Fruit fly (Drosophila melanogaster) whole organism, prepupa: Measurements from ENCODE around the gene CG31176.
A peak's percentile ranks its signal among the peaks of the same experiment; 100 is the strongest.
"Not testable (repeated sequence)": the region's sequence is repeated elsewhere in the genome, so short reads cannot be mapped to it uniquely, and the experiment has no call there.

Experiments used
- Blimp-1 ChIP-seq: fragments of 200-800 bp; sonication (Bioruptor generic); optimal IDR thresholded peaks from 3 replicates; lab custom pipeline; 2017; ENCODE audit warnings: missing biosample characterization, missing genetic modification characterization, mild to moderate bottlenecking, moderate library complexity, missing genetic modification reagents
- CG10631 ChIP-seq: fragments of 200-800 bp; sonication (Bioruptor generic); optimal IDR thresholded peaks from 2 replicates; lab custom pipeline; 2016; ENCODE audit warnings: missing biosample characterization, missing genetic modification characterization
- CG11762 ChIP-seq: fragments of 200-800 bp; sonication (Bioruptor generic); optimal IDR thresholded peaks from 3 replicates; lab custom pipeline; 2016; ENCODE audit warnings: missing biosample characterization, missing genetic modification characterization; ENCODE audit not compliant: insufficient read depth
- CG11902 ChIP-seq: fragments of 200-800 bp; sonication (Bioruptor generic); optimal IDR thresholded peaks from 3 replicates; lab custom pipeline; 2016; ENCODE audit warnings: missing biosample characterization, missing genetic modification characterization
- CG15336 ChIP-seq: fragments of 200-800 bp; sonication (Bioruptor generic); IDR thresholded peaks from 2 replicates; pipeline ENCODE4 v1.3.6; 2022; ENCODE audit warnings: missing biosample characterization, missing genetic modification characterization
- CG3032 ChIP-seq: fragments of 200-800 bp; optimal IDR thresholded peaks from 2 replicates; lab custom pipeline; 2019; ENCODE audit warnings: missing biosample characterization, mild to moderate bottlenecking, missing genetic modification characterization, moderate library complexity
- CG31627 ChIP-seq: fragments of 200-800 bp; sonication (Bioruptor generic); optimal IDR thresholded peaks from 3 replicates; lab custom pipeline; 2016; ENCODE audit warnings: missing biosample characterization, missing genetic modification characterization
- CG32006 ChIP-seq: fragments of 200-800 bp; sonication (Bioruptor generic); optimal IDR thresholded peaks from 3 replicates; lab custom pipeline; 2017; ENCODE audit warnings: missing biosample characterization, mild to moderate bottlenecking, missing genetic modification characterization
- CG34406 ChIP-seq: fragments of 200-800 bp; sonication (Bioruptor generic); optimal IDR thresholded peaks from 3 replicates; lab custom pipeline; 2016; ENCODE audit warnings: missing biosample characterization, missing genetic modification characterization
- CG3919 ChIP-seq: fragments of 200-800 bp; sonication (Bioruptor generic); optimal IDR thresholded peaks from 3 replicates; lab custom pipeline; 2016; ENCODE audit warnings: missing biosample characterization, missing genetic modification characterization
- CG4318 ChIP-seq: fragments of 200-800 bp; sonication (Bioruptor generic); optimal IDR thresholded peaks from 3 replicates; lab custom pipeline; 2017; ENCODE audit warnings: missing biosample characterization, mild to moderate bottlenecking, missing genetic modification characterization
- CG6163 ChIP-seq: fragments of 200-800 bp; sonication (Bioruptor generic); IDR thresholded peaks from 3 replicates; pipeline ENCODE4 v1.3.6; 2022; ENCODE audit warnings: missing biosample characterization, missing genetic modification characterization
- CG6792 ChIP-seq: fragments of 200-800 bp; sonication (Bioruptor generic); optimal IDR thresholded peaks from 3 replicates; lab custom pipeline; 2016; ENCODE audit warnings: missing biosample characterization, missing genetic modification characterization
- CG6808 ChIP-seq: fragments of 200-800 bp; sonication (Bioruptor generic); optimal IDR thresholded peaks from 3 replicates; lab custom pipeline; 2017; ENCODE audit warnings: missing biosample characterization, missing genetic modification characterization, mild to moderate bottlenecking, moderate library complexity, missing genetic modification reagents
- CG6854 ChIP-seq: fragments of 200-800 bp; sonication (Bioruptor generic); optimal IDR thresholded peaks from 2 replicates; lab custom pipeline; 2017; ENCODE audit warnings: missing biosample characterization, mild to moderate bottlenecking, missing genetic modification characterization
- CG7368 ChIP-seq: fragments of 200-800 bp; sonication (Bioruptor generic); optimal IDR thresholded peaks from 3 replicates; lab custom pipeline; 2016; ENCODE audit warnings: missing biosample characterization, missing genetic modification characterization
- CG8319 ChIP-seq: fragments of 200-800 bp; sonication (Bioruptor generic); optimal IDR thresholded peaks from 3 replicates; lab custom pipeline; 2016; ENCODE audit warnings: missing biosample characterization, missing genetic modification characterization
- CG8632 ChIP-seq: fragments of 200-800 bp; sonication (Bioruptor generic); optimal IDR thresholded peaks from 3 replicates; lab custom pipeline; 2016; ENCODE audit warnings: missing biosample characterization, missing genetic modification characterization
- CG9139 ChIP-seq: fragments of 200-800 bp; sonication (Bioruptor generic); optimal IDR thresholded peaks from 3 replicates; lab custom pipeline; 2017; ENCODE audit warnings: missing biosample characterization, mild to moderate bottlenecking, missing genetic modification characterization
- Eip75B ChIP-seq: fragments of 200-800 bp; sonication (Bioruptor generic); optimal IDR thresholded peaks from 3 replicates; lab custom pipeline; 2016; ENCODE audit warnings: missing biosample characterization, missing genetic modification characterization
- Ets21C ChIP-seq: fragments of 200-800 bp; sonication (Bioruptor generic); optimal IDR thresholded peaks from 3 replicates; lab custom pipeline; 2016; ENCODE audit warnings: missing biosample characterization, missing genetic modification characterization
- Ets96B ChIP-seq: fragments of 200-800 bp; optimal IDR thresholded peaks from 2 replicates; lab custom pipeline; 2019; ENCODE audit warnings: missing biosample characterization, mild to moderate bottlenecking, missing genetic modification characterization, moderate library complexity
- Hr38 ChIP-seq: sonication (Bioruptor generic); optimal IDR thresholded peaks from 2 replicates; lab custom pipeline; 2016; ENCODE audit warnings: missing biosample characterization, missing genetic modification characterization
- Hr4 ChIP-seq: fragments of 200-800 bp; sonication (Bioruptor generic); optimal IDR thresholded peaks from 3 replicates; lab custom pipeline; 2016; ENCODE audit warnings: missing biosample characterization, missing genetic modification characterization
- Met ChIP-seq: fragments of 200-800 bp; sonication (Bioruptor generic); optimal IDR thresholded peaks from 3 replicates; lab custom pipeline; 2016; ENCODE audit warnings: missing biosample characterization, missing genetic modification characterization
- OdsH ChIP-seq: fragments of 200-800 bp; sonication (Bioruptor generic); optimal IDR thresholded peaks from 3 replicates; lab custom pipeline; 2016; ENCODE audit warnings: missing biosample characterization, missing genetic modification characterization
- Smox ChIP-seq: fragments of 200-800 bp; sonication (Bioruptor generic); optimal IDR thresholded peaks from 3 replicates; lab custom pipeline; 2016; ENCODE audit warnings: missing biosample characterization, missing genetic modification characterization
- Sox102F ChIP-seq: fragments of 200-800 bp; sonication (Bioruptor generic); optimal IDR thresholded peaks from 2 replicates; lab custom pipeline; 2016; ENCODE audit warnings: missing biosample characterization, mild to moderate bottlenecking, missing genetic modification characterization
- Sox14 ChIP-seq: fragments of 200-800 bp; sonication (Bioruptor generic); optimal IDR thresholded peaks from 3 replicates; lab custom pipeline; 2016; ENCODE audit warnings: missing biosample characterization, missing genetic modification characterization
- achi ChIP-seq: fragments of 200-800 bp; sonication (Bioruptor generic); optimal IDR thresholded peaks from 3 replicates; lab custom pipeline; 2016; ENCODE audit warnings: missing biosample characterization, missing genetic modification characterization
- acj6 ChIP-seq: fragments of 200-800 bp; sonication (Bioruptor generic); optimal IDR thresholded peaks from 3 replicates; lab custom pipeline; 2016; ENCODE audit warnings: missing biosample characterization, missing genetic modification characterization
- cyc ChIP-seq: fragments of 200-800 bp; sonication (Bioruptor generic); optimal IDR thresholded peaks from 3 replicates; lab custom pipeline; 2016; ENCODE audit warnings: missing biosample characterization, missing genetic modification characterization
- dac ChIP-seq: fragments of 200-800 bp; sonication (Bioruptor generic); optimal IDR thresholded peaks from 2 replicates; lab custom pipeline; 2017; ENCODE audit warnings: missing biosample characterization, mild to moderate bottlenecking, missing genetic modification characterization
- dsx ChIP-seq: fragments of 200-800 bp; optimal IDR thresholded peaks from 3 replicates; lab custom pipeline; 2019; ENCODE audit warnings: missing biosample characterization, mild to moderate bottlenecking, missing genetic modification characterization, moderate library complexity; ENCODE audit not compliant: poor library complexity, severe bottlenecking
- fd59A ChIP-seq: fragments of 200-800 bp; sonication (Bioruptor generic); optimal IDR thresholded peaks from 2 replicates; lab custom pipeline; 2017; ENCODE audit warnings: missing biosample characterization, mild to moderate bottlenecking, missing genetic modification characterization, missing genetic modification reagents
- fd85E ChIP-seq: fragments of 200-800 bp; sonication (Bioruptor generic); optimal IDR thresholded peaks from 3 replicates; lab custom pipeline; 2016; ENCODE audit warnings: missing biosample characterization, missing genetic modification characterization
- fkh ChIP-seq: fragments of 200-800 bp; sonication (Bioruptor generic); optimal IDR thresholded peaks from 3 replicates; lab custom pipeline; 2017; ENCODE audit warnings: missing biosample characterization, mild to moderate bottlenecking, missing genetic modification characterization, moderate library complexity
- pdm3 ChIP-seq: fragments of 200-800 bp; sonication (Bioruptor generic); optimal IDR thresholded peaks from 3 replicates; lab custom pipeline; 2016; ENCODE audit warnings: missing biosample characterization, missing genetic modification characterization
- salr ChIP-seq, 2 experiments: fragments of 200-800 bp; sonication (Bioruptor generic); optimal IDR thresholded peaks; 3 replicates each; lab custom pipeline; 2016 to 2018; ENCODE audit warnings: missing biosample characterization in 2 of 2, missing genetic modification characterization in 2 of 2, mild to moderate bottlenecking in 1 of 2
- spab ChIP-seq: fragments of 200-800 bp; sonication (Bioruptor generic); optimal IDR thresholded peaks from 2 replicates; lab custom pipeline; 2017; ENCODE audit warnings: missing biosample characterization, mild to moderate bottlenecking, missing genetic modification characterization, missing genetic modification reagents
- svp ChIP-seq: fragments of 200-800 bp; sonication (Bioruptor generic); peaks from one replicate; lab custom pipeline; 2016; ENCODE audit warnings: missing biosample characterization, missing genetic modification characterization
- topi ChIP-seq: fragments of 200-800 bp; sonication (Bioruptor generic); optimal IDR thresholded peaks from 3 replicates; lab custom pipeline; 2016; ENCODE audit warnings: missing biosample characterization, missing genetic modification characterization
- vri ChIP-seq: fragments of 200-800 bp; sonication (Bioruptor generic); optimal IDR thresholded peaks from 3 replicates; lab custom pipeline; 2016; ENCODE audit warnings: missing biosample characterization, mild to moderate bottlenecking, missing genetic modification characterization

CG31176 gene

dm6 chr3R:21739010-21739409, 19.6 kb upstream of the CG31176 start, which contains the start of gene CG34034:
TSS of gene CG34034 (minus strand) at chr3R:21739110.
- no peak for TF ChIP-seq CG31627
- no peak for TF ChIP-seq OdsH
- TF ChIP-seq CG32006, result no peak
- TF ChIP-seq CG11762 (GFP tag; lab: Kevin White, UChicago), result no peak
- no peak for TF ChIP-seq dsx (GFP tag; lab: Kevin White, UChicago)
- TF ChIP-seq CG9139 (GFP tag; lab: Kevin White, UChicago), result no peak
- no peak for TF ChIP-seq Hr38
- TF ChIP-seq CG34406 (GFP tag; lab: Kevin White, UChicago), result no peak

dm6 chr3R:21737264-21737663, 17.8 kb upstream of the CG31176 start, which contains the start of gene CG42870:
TSS of gene CG42870 (minus strand) at chr3R:21737364.
- no peak for TF ChIP-seq CG3032 (tag; lab: Kevin White, UChicago)

dm6 chr3R:21736749-21737148, 17.3 kb upstream of the CG31176 start, which contains the start of gene CG42869:
TSS of gene CG42869 (minus strand) at chr3R:21736849.
- TF ChIP-seq CG4318 (no peak), CG6854 (GFP tag; lab: Kevin White, UChicago) (no peak), achi (no peak), dac (GFP tag; lab: Kevin White, UChicago) (no peak), topi (GFP tag; lab: Kevin White, UChicago) (no peak), cyc (no peak)
- TF ChIP-seq, all 60 proteins: peak for 0

- TF ChIP-seq fd85E (GFP tag; lab: Kevin White, UChicago); salr (GFP tag; optimal IDR thresholded peaks at IDR 0.05; lab: Kevin White, UChicago); CG11762 (GFP tag; lab: Kevin White, UChicago): not testable (repeated sequence)
Measured at dm6 chr3R:21736196-21736595, 16.7 kb upstream of the CG31176 start, which contains the start of gene Sfp93F. TSS of gene Sfp93F (minus strand) at chr3R:21736296.

dm6 chr3R:21732901-21733300, 13.4 kb upstream of the CG31176 start:
- peak; percentile 29 for TF ChIP-seq Sox102F
- no peak for TF ChIP-seq fd85E (GFP tag; lab: Kevin White, UChicago)
- peak; percentile 1 for TF ChIP-seq Ets21C
- no peak for TF ChIP-seq CG8319 (GFP tag; lab: Kevin White, UChicago)
- peak; percentile 22 for TF ChIP-seq topi (GFP tag; lab: Kevin White, UChicago)
- peak; percentile 70 for TF ChIP-seq acj6 (GFP tag; lab: Kevin White, UChicago)
- TF ChIP-seq Blimp-1, result no peak
- TF ChIP-seq CG6163 (GFP tag; lab: Robert Waterston, UW), result peak; percentile 87
- peak; percentile 24 for TF ChIP-seq CG3032 (tag; lab: Kevin White, UChicago)
- peak; percentile 70 for TF ChIP-seq OdsH
- TF ChIP-seq fkh (GFP tag; lab: Kevin White, UChicago), result no peak
- peak; percentile 51 for TF ChIP-seq Sox14
- peak; percentile 9 for TF ChIP-seq CG7368 (GFP tag; lab: Kevin White, UChicago)
- peak; percentile 92 for TF ChIP-seq CG15336 (GFP tag; lab: Robert Waterston, UW)
- peak; percentile 54 for TF ChIP-seq svp (GFP tag; lab: Kevin White, UChicago)
- TF ChIP-seq vri, result peak; percentile 18
- TF ChIP-seq CG6854 (GFP tag; lab: Kevin White, UChicago), result no peak
- peak; percentile 8 for TF ChIP-seq CG11902 (GFP tag; lab: Kevin White, UChicago)
- peak; percentile 59 for TF ChIP-seq Met (GFP tag; lab: Kevin White, UChicago)
- no peak for TF ChIP-seq fd59A
- no peak for TF ChIP-seq CG6808 (GFP tag; lab: Kevin White, UChicago)
- TF ChIP-seq CG8632 (GFP tag; lab: Kevin White, UChicago), result peak; percentile 46
- TF ChIP-seq CG9139 (GFP tag; lab: Kevin White, UChicago), result no peak
- peak; percentile 54 for TF ChIP-seq CG6792 (GFP tag; lab: Kevin White, UChicago)
- peak; percentile 57 for TF ChIP-seq Smox (GFP tag; lab: Kevin White, UChicago)
- peak; percentile 54 for TF ChIP-seq Eip75B (GFP tag; lab: Kevin White, UChicago)
- TF ChIP-seq cyc, result peak; percentile 43
- TF ChIP-seq pdm3 (GFP tag; lab: Kevin White, UChicago), result peak; percentile 76
- peak; percentile 95 for TF ChIP-seq Hr4
- peak; percentile 40 for TF ChIP-seq Ets96B (tag; lab: Kevin White, UChicago)
- TF ChIP-seq spab (GFP tag; lab: Kevin White, UChicago), result peak; percentile 14
- peak; percentile 51 for TF ChIP-seq CG3919
- peak; percentile 50 for TF ChIP-seq CG10631 (GFP tag; lab: Kevin White, UChicago)
